Fruit fly (Drosophila melanogaster) whole organism, embryonic: ENCODE results near the gene CG17666.
A peak's percentile ranks its signal among the peaks of the same experiment; 100 is the strongest.

Experiments
- ATbp ChIP-seq: fragments of 200-800 bp; sonication (Bioruptor generic); optimal IDR thresholded peaks from 2 replicates; lab custom pipeline; 2017; ENCODE audit warnings: missing biosample characterization, mild to moderate bottlenecking, missing genetic modification characterization, missing genetic modification reagents
- Asciz ChIP-seq: fragments of 200-800 bp; sonication (Bioruptor generic); optimal IDR thresholded peaks from 2 replicates; lab custom pipeline; 2017; ENCODE audit warnings: missing biosample characterization, mild to moderate bottlenecking, missing genetic modification characterization, missing genetic modification reagents
- Atf6 ChIP-seq: fragments of 200-800 bp; sonication (Bioruptor generic); IDR thresholded peaks from 2 replicates; pipeline ENCODE4 v1.3.6; 2022; ENCODE audit warnings: missing biosample characterization, missing genetic modification characterization
- Blimp-1 ChIP-seq: fragments of 200-800 bp; sonication (Bioruptor generic); optimal IDR thresholded peaks from 3 replicates; lab custom pipeline; 2018; ENCODE audit warnings: missing biosample characterization, missing genetic modification characterization, mild to moderate bottlenecking, moderate library complexity, missing genetic modification reagents
- CG10147 ChIP-seq: fragments of 200-800 bp; sonication (Bioruptor generic); optimal IDR thresholded peaks from 2 replicates; lab custom pipeline; 2019; ENCODE audit warnings: missing biosample characterization, mild to moderate bottlenecking, missing genetic modification characterization, moderate library complexity
- CG10979 ChIP-seq: fragments of 200-800 bp; sonication (Bioruptor generic); optimal IDR thresholded peaks from 2 replicates; lab custom pipeline; 2018; ENCODE audit warnings: missing biosample characterization, mild to moderate bottlenecking, missing genetic modification characterization, moderate library complexity
- CG11093 ChIP-seq: fragments of 200-800 bp; sonication (Bioruptor generic); IDR thresholded peaks from 3 replicates; pipeline ENCODE4 v1.3.6; 2022; ENCODE audit warnings: missing biosample characterization, missing genetic modification characterization
- CG13624 ChIP-seq: fragments of 200-800 bp; sonication (Bioruptor generic); optimal IDR thresholded peaks from 2 replicates; lab custom pipeline; 2016; ENCODE audit warnings: missing biosample characterization, missing genetic modification characterization
- CG14014 ChIP-seq: fragments of 200-800 bp; sonication (Bioruptor generic); IDR thresholded peaks from 2 replicates; pipeline ENCODE4 v1.3.6; 2022; ENCODE audit warnings: missing biosample characterization, missing genetic modification characterization
- CG15601 ChIP-seq: fragments of 200-800 bp; sonication (Bioruptor generic); optimal IDR thresholded peaks from 3 replicates; lab custom pipeline; 2019; ENCODE audit warnings: missing biosample characterization, mild to moderate bottlenecking, missing genetic modification characterization, moderate library complexity
- CG1792 ChIP-seq: fragments of 200-800 bp; sonication (Bioruptor generic); optimal IDR thresholded peaks from 2 replicates; lab custom pipeline; 2016; ENCODE audit warnings: missing biosample characterization, missing genetic modification characterization
- CG2202 ChIP-seq: fragments of 200-800 bp; sonication (Bioruptor generic); optimal IDR thresholded peaks from 2 replicates; lab custom pipeline; 2018; ENCODE audit warnings: missing biosample characterization, mild to moderate bottlenecking, missing genetic modification characterization
- CG30020 ChIP-seq: fragments of 200-800 bp; optimal IDR thresholded peaks from 2 replicates; lab custom pipeline; 2019; ENCODE audit warnings: missing biosample characterization, mild to moderate bottlenecking, missing genetic modification characterization, moderate library complexity
- CG32767 ChIP-seq: fragments of 200-800 bp; sonication (Bioruptor generic); IDR thresholded peaks from 2 replicates; pipeline ENCODE4 v1.3.6; 2022; ENCODE audit warnings: missing biosample characterization, missing genetic modification characterization
- CG32772 ChIP-seq: fragments of 200-800 bp; sonication (Bioruptor generic); IDR thresholded peaks from 2 replicates; pipeline ENCODE4 v1.3.6; 2022; ENCODE audit warnings: missing biosample characterization, missing genetic modification characterization
- CG3281 ChIP-seq: fragments of 200-800 bp; sonication (Bioruptor generic); optimal IDR thresholded peaks from 3 replicates; lab custom pipeline; 2017; ENCODE audit warnings: missing biosample characterization, mild to moderate bottlenecking, missing genetic modification characterization
- CG6813 ChIP-seq: fragments of 200-800 bp; sonication (Bioruptor generic); optimal IDR thresholded peaks from 2 replicates; lab custom pipeline; 2017; ENCODE audit warnings: missing biosample characterization, missing genetic modification characterization, mild to moderate bottlenecking, moderate library complexity, missing genetic modification reagents
- CG8359 ChIP-seq: fragments of 200-800 bp; sonication (Bioruptor generic); optimal IDR thresholded peaks from 2 replicates; lab custom pipeline; 2017; ENCODE audit warnings: missing biosample characterization, mild to moderate bottlenecking, missing genetic modification characterization, borderline replicate concordance
- CkIIα-i1 ChIP-seq: fragments of 200-800 bp; sonication (Bioruptor generic); IDR thresholded peaks from 2 replicates; pipeline ENCODE4 v1.3.6; 2022; ENCODE audit warnings: missing biosample characterization, missing genetic modification characterization
- Dbx ChIP-seq: fragments of 200-800 bp; sonication (Bioruptor generic); IDR thresholded peaks from 3 replicates; pipeline ENCODE4 v1.3.6; 2022; ENCODE audit warnings: missing biosample characterization, missing genetic modification characterization
- Dref ChIP-seq: fragments of 200-800 bp; sonication (Bioruptor generic); IDR thresholded peaks from 2 replicates; pipeline ENCODE4 v1.3.6; 2022; ENCODE audit warnings: missing biosample characterization, missing genetic modification characterization
- ERR ChIP-seq: fragments of 200-800 bp; sonication (Bioruptor generic); optimal IDR thresholded peaks from 2 replicates; lab custom pipeline; 2016; ENCODE audit warnings: missing biosample characterization, missing genetic modification characterization
- Eip74EF ChIP-seq, 2 experiments: fragments of 200-800 bp in 1 of 2; fragments of >200 bp in 1 of 2; sonication (Bioruptor generic) in 1 of 2; optimal IDR thresholded peaks; 2 replicates each; lab custom pipeline; 2017 to 2019; ENCODE audit warnings: missing biosample characterization in 2 of 2, missing genetic modification characterization in 2 of 2, mild to moderate bottlenecking in 1 of 2, moderate library complexity in 1 of 2
- Fer1 ChIP-seq: fragments of 200-800 bp; sonication (Bioruptor generic); optimal IDR thresholded peaks from 2 replicates; lab custom pipeline; 2017; ENCODE audit warnings: missing biosample characterization, mild to moderate bottlenecking, missing genetic modification characterization
- Fer3 ChIP-seq: fragments of 200-800 bp; sonication (Bioruptor generic); optimal IDR thresholded peaks from 2 replicates; lab custom pipeline; 2018; ENCODE audit warnings: missing biosample characterization, mild to moderate bottlenecking, missing genetic modification characterization, moderate library complexity
- Hr51 ChIP-seq, 2 experiments: fragments of 200-800 bp; sonication (Bioruptor generic); optimal IDR thresholded peaks; 2 replicates in 1 of 2; 3 replicates in 1 of 2; lab custom pipeline; 2016 to 2018; ENCODE audit warnings: missing biosample characterization in 2 of 2, missing genetic modification characterization in 2 of 2, mild to moderate bottlenecking in 1 of 2, moderate library complexity in 1 of 2
- Lpt ChIP-seq: fragments of >200 bp; optimal IDR thresholded peaks from 2 replicates; lab custom pipeline; 2018; ENCODE audit warnings: missing biosample characterization, missing genetic modification characterization
- Rfx ChIP-seq: fragments of 200-800 bp; sonication (Bioruptor generic); IDR thresholded peaks from 2 replicates; pipeline ENCODE4 v1.3.6; 2022; ENCODE audit warnings: missing biosample characterization, missing genetic modification characterization
- Vsx1 ChIP-seq: fragments of 200-800 bp; sonication (Bioruptor generic); optimal IDR thresholded peaks from 2 replicates; lab custom pipeline; 2017; ENCODE audit warnings: missing biosample characterization, mild to moderate bottlenecking, missing genetic modification characterization, missing genetic modification reagents
- caup ChIP-seq: fragments of 200-800 bp; sonication (Bioruptor generic); optimal IDR thresholded peaks from 3 replicates; lab custom pipeline; 2017; ENCODE audit warnings: missing biosample characterization, mild to moderate bottlenecking, missing genetic modification characterization, moderate library complexity; ENCODE audit not compliant: severe bottlenecking
- ci ChIP-seq: fragments of 200-800 bp; sonication (Bioruptor generic); IDR thresholded peaks from 3 replicates; pipeline ENCODE4 v1.3.6; 2022; ENCODE audit warnings: missing biosample characterization, missing genetic modification characterization
- crp ChIP-seq, 2 experiments: fragments of 200-800 bp; sonication (Bioruptor generic); optimal IDR thresholded peaks; 2 replicates in 1 of 2; 3 replicates in 1 of 2; lab custom pipeline; 2017; ENCODE audit warnings: missing biosample characterization in 2 of 2, missing genetic modification characterization in 2 of 2, mild to moderate bottlenecking in 1 of 2, moderate library complexity in 1 of 2
- disco-r ChIP-seq: fragments of 200-800 bp; sonication (Bioruptor generic); optimal IDR thresholded peaks from 2 replicates; lab custom pipeline; 2016; ENCODE audit warnings: missing biosample characterization, missing genetic modification characterization
- fd64A ChIP-seq: fragments of 200-800 bp; sonication (Bioruptor generic); optimal IDR thresholded peaks from 3 replicates; lab custom pipeline; 2018; ENCODE audit warnings: missing biosample characterization, mild to moderate bottlenecking, missing genetic modification characterization
- fd96Cb ChIP-seq: fragments of 200-800 bp; sonication (Bioruptor generic); optimal IDR thresholded peaks from 2 replicates; lab custom pipeline; 2018; ENCODE audit warnings: missing biosample characterization, mild to moderate bottlenecking, missing genetic modification characterization, moderate library complexity
- ind ChIP-seq: fragments of 200-800 bp; sonication (Bioruptor generic); optimal IDR thresholded peaks from 3 replicates; lab custom pipeline; 2016; ENCODE audit warnings: missing biosample characterization, missing genetic modification characterization
- mirr ChIP-seq: fragments of 200-800 bp; sonication (Bioruptor generic); optimal IDR thresholded peaks from 3 replicates; lab custom pipeline; 2018; ENCODE audit warnings: missing biosample characterization, mild to moderate bottlenecking, missing genetic modification characterization
- nau ChIP-seq: fragments of 200-800 bp; sonication (Bioruptor generic); optimal IDR thresholded peaks from 3 replicates; lab custom pipeline; 2017; ENCODE audit warnings: missing biosample characterization, mild to moderate bottlenecking, missing genetic modification characterization, missing genetic modification reagents
- nom ChIP-seq: fragments of 200-800 bp; sonication (Bioruptor generic); optimal IDR thresholded peaks from 2 replicates; lab custom pipeline; 2017; ENCODE audit warnings: missing biosample characterization, missing genetic modification characterization, mild to moderate bottlenecking, moderate library complexity, missing genetic modification reagents
- psq ChIP-seq: fragments of 200-800 bp; sonication (Bioruptor generic); optimal IDR thresholded peaks from 2 replicates; lab custom pipeline; 2017; ENCODE audit warnings: missing biosample characterization, missing genetic modification characterization
- pum ChIP-seq: fragments of 200-800 bp; sonication (Bioruptor generic); optimal IDR thresholded peaks from 2 replicates; lab custom pipeline; 2016; ENCODE audit warnings: missing biosample characterization, missing genetic modification characterization
- repo ChIP-seq: fragments of 200-800 bp; sonication (Bioruptor generic); optimal IDR thresholded peaks from 2 replicates; lab custom pipeline; 2016; ENCODE audit warnings: missing biosample characterization, missing genetic modification characterization
- run ChIP-seq: fragments of 200-800 bp; sonication (Bioruptor generic); optimal IDR thresholded peaks from 3 replicates; lab custom pipeline; 2018; ENCODE audit warnings: missing biosample characterization, mild to moderate bottlenecking, missing genetic modification characterization
- sens ChIP-seq: fragments of 200-800 bp; sonication (Bioruptor generic); peaks from one replicate; lab custom pipeline; 2016; ENCODE audit warnings: missing biosample characterization, missing genetic modification characterization
- sim ChIP-seq: fragments of 200-800 bp; sonication (Bioruptor generic); IDR thresholded peaks from 2 replicates; pipeline ENCODE4 v1.3.6; 2022; ENCODE audit warnings: missing biosample characterization, missing genetic modification characterization
- sna ChIP-seq: fragments of 200-800 bp; sonication (Bioruptor generic); IDR thresholded peaks from 2 replicates; pipeline ENCODE4 v1.3.6; 2022; ENCODE audit warnings: missing biosample characterization, missing genetic modification characterization; ENCODE audit not compliant: partially characterized antibody
- sob ChIP-seq: fragments of 200-800 bp; sonication (Bioruptor generic); IDR thresholded peaks from 2 replicates; pipeline ENCODE4 v1.3.6; 2022; ENCODE audit warnings: missing biosample characterization, missing genetic modification characterization
- sqz ChIP-seq: fragments of 200-800 bp; sonication (Bioruptor generic); optimal IDR thresholded peaks from 3 replicates; lab custom pipeline; 2018; ENCODE audit warnings: missing biosample characterization, mild to moderate bottlenecking, missing genetic modification characterization
- wor ChIP-seq: fragments of 200-800 bp; sonication (Bioruptor generic); IDR thresholded peaks from 2 replicates; pipeline ENCODE4 v1.3.6; 2022; ENCODE audit warnings: missing biosample characterization, missing genetic modification characterization

The CG17666 gene

dm6 chr3L:12802443-12802865 lies 21.3 kb downstream of the CG17666 start (continued):
- TF ChIP-seq CG30020 (tag; lab: Kevin White, UChicago) (no peak), psq (no peak), CG6813 (GFP tag; lab: Kevin White, UChicago) (peak; percentile 16), Rfx (GFP tag; lab: Robert Waterston, UW) (peak; percentile 55; the same call in 1 of the 2 replicates), run (tag; lab: Kevin White, UChicago) (no peak), crp (GFP tag; optimal IDR thresholded peaks at IDR 0.05; lab: Kevin White, UChicago) (peak in 1 of 2 experiments; percentile 47), caup (GFP tag; lab: Kevin White, UChicago) (peak; percentile 67), Atf6 (GFP tag; lab: Robert Waterston, UW) (peak; percentile 47; the same call in 1 of the 2 replicates), sob (GFP tag; lab: Robert Waterston, UW) (peak; percentile 26; the same call in 1 of the 2 replicates), sens (GFP tag; lab: Kevin White, UChicago) (peak; percentile 88), CG10147 (GFP tag; lab: Kevin White, UChicago) (peak; percentile 23), CG32767 (GFP tag; lab: Robert Waterston, UW) (peak; percentile 34; the same call in 1 of the 2 replicates), ind (no peak), fd96Cb (tag; lab: Kevin White, UChicago) (no peak), disco-r (GFP tag; lab: Kevin White, UChicago) (no peak), CG2202 (no peak), CG8359 (GFP tag; lab: Kevin White, UChicago) (no peak), Vsx1 (GFP tag; lab: Kevin White, UChicago) (no peak), CG32772 (no peak), fd64A (GFP tag; lab: Kevin White, UChicago) (peak; percentile 27), Dref (GFP tag; lab: Robert Waterston, UW) (no peak), sim (GFP tag; lab: Robert Waterston, UW) (no peak), CG11093 (GFP tag; lab: Robert Waterston, UW) (peak; percentile 37; the same call in 1 of the 3 replicates), pum (GFP tag; lab: Kevin White, UChicago) (no peak), Fer1 (GFP tag; lab: Kevin White, UChicago) (peak; percentile 24), Asciz (GFP tag; lab: Kevin White, UChicago) (peak; percentile 45), CG13624 (peak; percentile 14), wor (no peak), sqz (GFP tag; lab: Kevin White, UChicago) (peak; percentile 22), sna (GFP tag; lab: Robert Waterston, UW) (no peak), CG14014 (peak; percentile 18; the same call in 1 of the 2 replicates), CG3281 (GFP tag; lab: Kevin White, UChicago) (peak; percentile 34), repo (GFP tag; lab: Kevin White, UChicago) (no peak), Eip74EF (GFP tag; optimal IDR thresholded peaks at IDR 0.05; lab: Kevin White, UChicago) (peak in 1 of 2 experiments; percentile 56), Blimp-1 (GFP tag; lab: Kevin White, UChicago) (peak; percentile 24), Fer3 (tag; lab: Kevin White, UChicago) (peak; percentile 41), nom (peak; percentile 24), mirr (peak; percentile 59), Hr51 (GFP tag; optimal IDR thresholded peaks at IDR 0.05; lab: Kevin White, UChicago) (no peak), ATbp (GFP tag; lab: Kevin White, UChicago) (peak; percentile 33), ERR (GFP tag; lab: Kevin White, UChicago) (peak; percentile 12), Lpt (GFP tag; lab: Kevin White, UChicago) (no peak), ci (GFP tag; lab: Robert Waterston, UW) (0 out of 3 replicates have a peak, but pooled peaks have one; percentile 10), nau (GFP tag; lab: Kevin White, UChicago) (peak; percentile 74), CG1792 (GFP tag; lab: Kevin White, UChicago) (peak; percentile 0), Dbx (GFP tag; lab: Robert Waterston, UW) (0 out of 3 replicates have a peak, but pooled peaks have one; percentile 30), CG10979 (tag; lab: Kevin White, UChicago) (no peak), CG15601 (tag; lab: Kevin White, UChicago) (peak; percentile 17), CkIIα-i1 (GFP tag; lab: Robert Waterston, UW) (no peak)
